Fruit fly (Drosophila melanogaster) whole organism, embryonic: Measurements from ENCODE around the gene CG31343.

Source experiments
- BEAF-32 ChIP-seq: fragments of 200-800 bp; sonication (Bioruptor generic); optimal IDR thresholded peaks from 3 replicates; lab custom pipeline; 2017; ENCODE audit warnings: missing biosample characterization, missing genetic modification characterization, mild to moderate bottlenecking, moderate library complexity, missing genetic modification reagents
- Bteb2 ChIP-seq: fragments of 200-800 bp; sonication (Bioruptor generic); optimal IDR thresholded peaks from 2 replicates; lab custom pipeline; 2016; ENCODE audit warnings: missing biosample characterization, missing genetic modification characterization
- CG10321 ChIP-seq: fragments of 200-800 bp; sonication (Bioruptor generic); IDR thresholded peaks from 2 replicates; pipeline ENCODE4 v1.3.6; 2022; ENCODE audit warnings: missing biosample characterization, missing genetic modification characterization
- CG10462 ChIP-seq: fragments of 200-800 bp; sonication (Bioruptor generic); optimal IDR thresholded peaks from 2 replicates; lab custom pipeline; 2016; ENCODE audit warnings: missing biosample characterization, missing genetic modification characterization
- CG10654 ChIP-seq: fragments of 200-800 bp; sonication (Bioruptor generic); optimal IDR thresholded peaks from 2 replicates; lab custom pipeline; 2016; ENCODE audit warnings: missing biosample characterization, missing genetic modification characterization
- CG12391 ChIP-seq: fragments of 200-800 bp; sonication (Bioruptor generic); optimal IDR thresholded peaks from 3 replicates; lab custom pipeline; 2018; ENCODE audit warnings: missing biosample characterization, mild to moderate bottlenecking, missing genetic modification characterization, moderate library complexity
- CG14441 ChIP-seq: fragments of 200-800 bp; sonication (Bioruptor generic); IDR thresholded peaks from 2 replicates; pipeline ENCODE4 v1.3.6; 2022; ENCODE audit warnings: missing biosample characterization, missing genetic modification characterization
- CG15073 ChIP-seq: fragments of 200-800 bp; sonication (Bioruptor generic); optimal IDR thresholded peaks from 2 replicates; lab custom pipeline; 2016; ENCODE audit warnings: missing biosample characterization, missing genetic modification characterization
- CG17361 ChIP-seq: fragments of 200-800 bp; sonication (Bioruptor generic); IDR thresholded peaks from 3 replicates; pipeline ENCODE4 v1.3.6; 2022; ENCODE audit warnings: missing biosample characterization, missing genetic modification characterization
- CG2120 ChIP-seq: fragments of 200-800 bp; sonication (Bioruptor generic); optimal IDR thresholded peaks from 3 replicates; lab custom pipeline; 2016; ENCODE audit warnings: missing biosample characterization, missing genetic modification characterization
- CG30431 ChIP-seq: fragments of 200-800 bp; sonication (Bioruptor generic); optimal IDR thresholded peaks from 2 replicates; lab custom pipeline; 2017; ENCODE audit warnings: missing biosample characterization, missing genetic modification characterization
- CG34422 ChIP-seq: fragments of 200-800 bp; sonication (Bioruptor generic); IDR thresholded peaks from 3 replicates; pipeline ENCODE4 v1.3.6; 2022; ENCODE audit warnings: missing biosample characterization, missing genetic modification characterization
- CG4328 ChIP-seq: fragments of 200-800 bp; sonication (Bioruptor generic); optimal IDR thresholded peaks from 3 replicates; lab custom pipeline; 2017; ENCODE audit warnings: missing biosample characterization, missing genetic modification reagents, missing genetic modification characterization
- CG4730 ChIP-seq: fragments of 200-800 bp; sonication (Bioruptor generic); IDR thresholded peaks from 2 replicates; pipeline ENCODE4 v1.3.6; 2022; ENCODE audit warnings: missing biosample characterization, missing genetic modification characterization
- CG6175 ChIP-seq: fragments of 200-800 bp; sonication (Bioruptor generic); IDR thresholded peaks from 3 replicates; pipeline ENCODE4 v1.3.6; 2022; ENCODE audit warnings: missing biosample characterization, missing genetic modification characterization
- CG8765 ChIP-seq: fragments of 200-800 bp; sonication (Bioruptor generic); IDR thresholded peaks from 2 replicates; pipeline ENCODE4 v1.3.6; 2022; ENCODE audit warnings: missing biosample characterization, missing genetic modification characterization
- CG8944 ChIP-seq: fragments of 200-800 bp; sonication (Bioruptor generic); optimal IDR thresholded peaks from 3 replicates; lab custom pipeline; 2016; ENCODE audit warnings: missing biosample characterization, missing genetic modification characterization
- CG9727 ChIP-seq: fragments of 200-800 bp; sonication (Bioruptor generic); optimal IDR thresholded peaks from 3 replicates; lab custom pipeline; 2017; ENCODE audit warnings: missing biosample characterization, mild to moderate bottlenecking, missing genetic modification characterization
- Drgx ChIP-seq: fragments of 200-800 bp; sonication (Bioruptor generic); IDR thresholded peaks from 2 replicates; pipeline ENCODE4 v1.3.6; 2022; ENCODE audit warnings: missing biosample characterization, missing genetic modification characterization
- Gug ChIP-seq: fragments of 200-800 bp; sonication (Bioruptor generic); IDR thresholded peaks from 4 replicates; pipeline ENCODE4 v1.3.6; 2022; ENCODE audit warnings: missing biosample characterization, missing genetic modification characterization
- HLH3B ChIP-seq: fragments of 200-800 bp; sonication (Bioruptor generic); IDR thresholded peaks from 2 replicates; pipeline ENCODE4 v1.3.6; 2022; ENCODE audit warnings: missing biosample characterization, missing genetic modification characterization
- Hr78 ChIP-seq, 2 experiments: fragments of 200-800 bp in 1 of 2; fragments of >200 bp in 1 of 2; sonication (Bioruptor generic) in 1 of 2; optimal IDR thresholded peaks; 2 replicates each; lab custom pipeline; 2017 to 2019; ENCODE audit warnings: missing biosample characterization in 2 of 2, missing genetic modification characterization in 2 of 2, mild to moderate bottlenecking in 1 of 2, moderate library complexity in 1 of 2
- Hsf ChIP-seq: fragments of 200-800 bp; sonication (Bioruptor generic); optimal IDR thresholded peaks from 3 replicates; lab custom pipeline; 2016; ENCODE audit warnings: missing biosample characterization, missing genetic modification characterization
- MBD-R2 ChIP-seq: fragments of 200-800 bp; sonication (Bioruptor generic); IDR thresholded peaks from 2 replicates; pipeline ENCODE4 v1.3.6; 2022; ENCODE audit warnings: missing biosample characterization, missing genetic modification characterization
- Meics ChIP-seq: fragments of 200-800 bp; sonication (Bioruptor generic); optimal IDR thresholded peaks from 2 replicates; lab custom pipeline; 2017; ENCODE audit warnings: missing biosample characterization, mild to moderate bottlenecking, missing genetic modification characterization
- Oaz ChIP-seq: fragments of 200-800 bp; sonication (Bioruptor generic); IDR thresholded peaks from 2 replicates; pipeline ENCODE4 v1.3.6; 2022; ENCODE audit warnings: missing biosample characterization, missing genetic modification characterization
- Ptx1 ChIP-seq: fragments of 200-800 bp; sonication (Bioruptor generic); IDR thresholded peaks from 2 replicates; pipeline ENCODE4 v1.3.6; 2022; ENCODE audit warnings: missing biosample characterization, missing genetic modification characterization
- Sin3A ChIP-seq: fragments of >200 bp; optimal IDR thresholded peaks from 2 replicates; lab custom pipeline; 2018
- Sry-δ ChIP-seq: fragments of 200-800 bp; sonication (Bioruptor generic); optimal IDR thresholded peaks from 2 replicates; lab custom pipeline; 2016; ENCODE audit warnings: missing biosample characterization, missing genetic modification characterization
- Trl ChIP-seq, 3 experiments: fragments of >200 bp in 2 of 3; fragments of 200-800 bp in 1 of 3; sonication (Bioruptor generic) in 1 of 3; optimal IDR thresholded peaks; 2 replicates in 1 of 3; 3 replicates in 2 of 3; lab custom pipeline; 2016 to 2017; ENCODE audit warnings: missing biosample characterization in 1 of 3, missing genetic modification characterization in 1 of 3
- Xbp1 ChIP-seq: fragments of 200-800 bp; sonication (Bioruptor generic); optimal IDR thresholded peaks from 3 replicates; lab custom pipeline; 2016; ENCODE audit warnings: missing biosample characterization, mild to moderate bottlenecking, missing genetic modification characterization
- aop ChIP-seq: fragments of 200-800 bp; sonication (Bioruptor generic); IDR thresholded peaks from 2 replicates; pipeline ENCODE4 v1.3.6; 2022; ENCODE audit warnings: missing biosample characterization, missing genetic modification characterization
- ftz-f1 ChIP-seq: fragments of 200-800 bp; sonication (Bioruptor generic); optimal IDR thresholded peaks from 2 replicates; lab custom pipeline; 2016; ENCODE audit warnings: missing biosample characterization, missing genetic modification characterization
- fu2 ChIP-seq: fragments of 200-800 bp; sonication (Bioruptor generic); optimal IDR thresholded peaks from 2 replicates; lab custom pipeline; 2016; ENCODE audit warnings: missing biosample characterization, missing genetic modification characterization
- gem ChIP-seq: fragments of 200-800 bp; sonication (Bioruptor generic); optimal IDR thresholded peaks from 2 replicates; lab custom pipeline; 2019; ENCODE audit warnings: missing biosample characterization, mild to moderate bottlenecking, missing genetic modification characterization, moderate library complexity
- jing ChIP-seq: fragments of 200-800 bp; sonication (Bioruptor generic); optimal IDR thresholded peaks from 2 replicates; lab custom pipeline; 2018; ENCODE audit warnings: missing biosample characterization, mild to moderate bottlenecking, missing genetic modification characterization
- kay ChIP-seq: fragments of 200-800 bp; sonication (Bioruptor generic); optimal IDR thresholded peaks from 2 replicates; lab custom pipeline; 2016; ENCODE audit warnings: missing biosample characterization, missing genetic modification characterization
- lmd ChIP-seq: fragments of 200-800 bp; sonication (Bioruptor generic); IDR thresholded peaks from 2 replicates; pipeline ENCODE4 v1.3.6; 2022; ENCODE audit warnings: missing biosample characterization, missing genetic modification characterization
- luna ChIP-seq: fragments of 200-800 bp; sonication (Bioruptor generic); optimal IDR thresholded peaks from 2 replicates; lab custom pipeline; 2016; ENCODE audit warnings: missing biosample characterization, missing genetic modification characterization
- maf-S ChIP-seq: fragments of 200-800 bp; sonication (Bioruptor generic); optimal IDR thresholded peaks from 2 replicates; lab custom pipeline; 2016; ENCODE audit warnings: missing biosample characterization, missing genetic modification characterization
- mirr ChIP-seq: fragments of 200-800 bp; sonication (Bioruptor generic); optimal IDR thresholded peaks from 3 replicates; lab custom pipeline; 2018; ENCODE audit warnings: missing biosample characterization, mild to moderate bottlenecking, missing genetic modification characterization
- nau ChIP-seq: fragments of 200-800 bp; sonication (Bioruptor generic); optimal IDR thresholded peaks from 3 replicates; lab custom pipeline; 2017; ENCODE audit warnings: missing biosample characterization, mild to moderate bottlenecking, missing genetic modification characterization, missing genetic modification reagents
- nom ChIP-seq: fragments of 200-800 bp; sonication (Bioruptor generic); optimal IDR thresholded peaks from 2 replicates; lab custom pipeline; 2017; ENCODE audit warnings: missing biosample characterization, missing genetic modification characterization, mild to moderate bottlenecking, moderate library complexity, missing genetic modification reagents
- peb ChIP-seq: fragments of 200-800 bp; sonication (Bioruptor generic); IDR thresholded peaks from 2 replicates; pipeline ENCODE4 v1.3.6; 2022; ENCODE audit warnings: missing biosample characterization, missing genetic modification characterization
- prd ChIP-seq, 3 experiments: fragments of >200 bp in 2 of 3; fragments of 200-800 bp in 1 of 3; sonication (Bioruptor generic) in 1 of 3; optimal IDR thresholded peaks in 2 of 3; IDR thresholded peaks in 1 of 3; 2 replicates in 2 of 3; 3 replicates in 1 of 3; pipeline versions ENCODE4 v1.3.6 to Lab custom; 2017 to 2022; ENCODE audit warnings: missing biosample characterization in 1 of 3, missing genetic modification characterization in 1 of 3
- sima ChIP-seq: fragments of 200-800 bp; sonication (Bioruptor generic); optimal IDR thresholded peaks from 2 replicates; lab custom pipeline; 2016; ENCODE audit warnings: missing biosample characterization, missing genetic modification characterization
- slbo ChIP-seq: fragments of 200-800 bp; sonication (Bioruptor generic); IDR thresholded peaks from 2 replicates; pipeline ENCODE4 v1.3.6; 2022; ENCODE audit warnings: missing biosample characterization, missing genetic modification characterization
- ssp ChIP-seq: fragments of 200-800 bp; sonication (Bioruptor generic); IDR thresholded peaks from 2 replicates; pipeline ENCODE4 v1.3.6; 2022; ENCODE audit warnings: missing biosample characterization, missing genetic modification characterization
- tll ChIP-seq, 2 experiments: fragments of 200-800 bp in 1 of 2; fragments of >200 bp in 1 of 2; sonication (Bioruptor generic) in 1 of 2; optimal IDR thresholded peaks; 2 replicates each; lab custom pipeline; 2017 to 2019; ENCODE audit warnings: missing biosample characterization in 2 of 2, missing genetic modification characterization in 2 of 2, mild to moderate bottlenecking in 1 of 2, moderate library complexity in 1 of 2
- unpg ChIP-seq: fragments of 200-800 bp; sonication (Bioruptor generic); optimal IDR thresholded peaks from 3 replicates; lab custom pipeline; 2018; ENCODE audit warnings: missing biosample characterization, mild to moderate bottlenecking, missing genetic modification characterization, moderate library complexity
- usp ChIP-seq: fragments of >200 bp; optimal IDR thresholded peaks from 2 replicates; lab custom pipeline; 2017; ENCODE audit warnings: missing biosample characterization, missing genetic modification characterization

The CG31343 gene

DNA sequence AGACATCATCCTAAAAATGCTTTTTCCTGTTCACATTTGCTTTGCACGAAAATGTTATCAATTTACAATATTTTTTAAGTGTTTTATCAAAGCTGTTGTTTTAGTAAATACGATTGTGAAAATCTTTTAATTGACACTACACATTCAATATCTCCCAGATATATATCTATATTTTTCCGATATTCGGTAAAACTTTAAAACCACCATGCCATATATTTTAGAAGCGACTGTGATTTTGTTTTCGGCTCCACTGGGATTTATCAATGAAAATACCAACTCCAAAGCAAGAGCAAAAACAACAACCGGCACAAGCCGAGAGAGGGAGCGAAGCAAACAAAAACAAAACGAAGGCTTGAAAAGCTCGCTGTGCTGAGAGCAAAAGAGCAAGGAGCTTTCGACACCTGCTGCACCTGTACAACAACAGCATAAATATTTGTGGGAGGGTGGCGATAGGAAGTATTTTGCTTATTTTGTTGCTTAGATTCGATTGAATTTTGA, 25.1 kb upstream of the CG31343 start (continued):
- peak; percentile 79 for TF ChIP-seq Drgx (GFP tag; lab: Robert Waterston, UW)
- TF ChIP-seq gem (tag; lab: Kevin White, UChicago) = peak; percentile 77
- no peak; the same call in 1 of the 2 replicates for TF ChIP-seq slbo (GFP tag; lab: Robert Waterston, UW)
- peak; percentile 32; the same call in 1 of the 2 replicates for TF ChIP-seq Ptx1 (GFP tag; lab: Robert Waterston, UW)
- TF ChIP-seq aop (GFP tag; lab: Robert Waterston, UW) = no peak
- peak; percentile 71 for TF ChIP-seq CG2120 (GFP tag; lab: Kevin White, UChicago)
- peak; percentile 68 for TF ChIP-seq Meics (GFP tag; lab: Kevin White, UChicago)
- TF ChIP-seq Sry-δ = no peak
- TF ChIP-seq unpg = peak; percentile 65
- peak; percentile 24 for TF ChIP-seq CG9727 (GFP tag; lab: Kevin White, UChicago)
- TF ChIP-seq tll (GFP tag; optimal IDR thresholded peaks at IDR 0.05; lab: Kevin White, UChicago) = no peak
- TF ChIP-seq CG30431 (GFP tag; lab: Kevin White, UChicago) = no peak
- TF ChIP-seq sima (GFP tag; lab: Kevin White, UChicago) = no peak
- peak; percentile 68; the same call in 2 of the 3 replicates for TF ChIP-seq CG17361
- peak; percentile 44 for TF ChIP-seq Xbp1 (GFP tag; lab: Kevin White, UChicago)
- TF ChIP-seq Trl (optimal IDR thresholded peaks at IDR 0.05; lab: Kevin White, UChicago) = peak; percentile 59 to 73
- peak; percentile 27 for TF ChIP-seq Trl (GFP tag; optimal IDR thresholded peaks at IDR 0.05; lab: Kevin White, UChicago)
- TF ChIP-seq CG15073 = peak; percentile 90
- no peak for TF ChIP-seq prd (optimal IDR thresholded peaks at IDR 0.05; lab: Kevin White, UChicago)
- TF ChIP-seq prd (GFP tag; IDR thresholded peaks at IDR 0.05; lab: Robert Waterston, UW) = 0 out of 3 replicates have a peak, but pooled peaks have one; percentile 11
- TF ChIP-seq CG14441 (GFP tag; lab: Robert Waterston, UW) = peak; percentile 52; the same call in 1 of the 2 replicates
- TF ChIP-seq MBD-R2 = no peak
- no peak for TF ChIP-seq ssp (GFP tag; lab: Robert Waterston, UW)
- peak; percentile 54 for TF ChIP-seq nau
- TF ChIP-seq Hr78 (GFP tag; optimal IDR thresholded peaks at IDR 0.05; lab: Kevin White, UChicago) = no peak
- peak; percentile 3 for TF ChIP-seq CG10462 (GFP tag; lab: Kevin White, UChicago)
- no peak for TF ChIP-seq Gug
- TF ChIP-seq Bteb2 (GFP tag; lab: Kevin White, UChicago) = peak; percentile 33
- peak; percentile 54 for TF ChIP-seq CG12391 (tag; lab: Kevin White, UChicago)
- TF ChIP-seq CG6175 (GFP tag; lab: Robert Waterston, UW) = no peak
- TF ChIP-seq fu2 (GFP tag; lab: Kevin White, UChicago) = peak; percentile 21
- TF ChIP-seq ftz-f1 (GFP tag; lab: Kevin White, UChicago) = no peak
- TF ChIP-seq CG8944 (GFP tag; lab: Kevin White, UChicago) = no peak
- TF ChIP-seq lmd (GFP tag; lab: Robert Waterston, UW) = peak; percentile 39; the same call in 1 of the 2 replicates
- no peak for TF ChIP-seq mirr (GFP tag; lab: Kevin White, UChicago)
- TF ChIP-seq usp (GFP tag; lab: Kevin White, UChicago) = no peak
- TF ChIP-seq maf-S (GFP tag; lab: Kevin White, UChicago) = no peak
- TF ChIP-seq Sin3A = no peak
- no peak for TF ChIP-seq CG4328
- TF ChIP-seq kay (GFP tag; lab: Kevin White, UChicago) = no peak
- TF ChIP-seq HLH3B (GFP tag; lab: Robert Waterston, UW) = peak; percentile 49; the same call in 1 of the 2 replicates
- TF ChIP-seq CG8765 (GFP tag; lab: Robert Waterston, UW) = no peak
- TF ChIP-seq nom (GFP tag; lab: Kevin White, UChicago) = peak; percentile 66
- TF ChIP-seq peb = no peak
- no peak for TF ChIP-seq jing (GFP tag; lab: Kevin White, UChicago)
- peak; percentile 23 for TF ChIP-seq Hsf (GFP tag; lab: Kevin White, UChicago)
- no peak for TF ChIP-seq Oaz (GFP tag; lab: Robert Waterston, UW)
- TF ChIP-seq BEAF-32 (GFP tag; lab: Kevin White, UChicago) = no peak
- no peak for TF ChIP-seq luna
- TF ChIP-seq CG10654 (GFP tag; lab: Kevin White, UChicago) = no peak
- TF ChIP-seq CG34422 (GFP tag; lab: Robert Waterston, UW) = no peak
- TF ChIP-seq CG10321 (GFP tag; lab: Robert Waterston, UW) = no peak
- no peak for TF ChIP-seq CG4730 (GFP tag; lab: Robert Waterston, UW)
